Worm (Caenorhabditis elegans) whole organism, L4 larva: Measurements from ENCODE around the gene K02E11.10.
"Not testable (repeated sequence)": the region's sequence is repeated elsewhere in the genome, so short reads cannot be mapped to it uniquely, and the experiment has no call there.

Experiments
- D1046.2 ChIP-seq: fragments of 200-800 bp; sonication (Bioruptor generic); IDR thresholded peaks from 2 replicates; pipeline ENCODE4 v1.3.6; 2022; ENCODE audit warnings: missing genetic modification characterization, missing compliant biosample characterization
- F26F4.8 ChIP-seq: fragments of 200-800 bp; sonication (Bioruptor generic); conservative IDR thresholded peaks from 2 replicates; pipeline ENCODE4 v1.3.6; 2022; ENCODE audit warnings: missing genetic modification characterization, missing compliant biosample characterization
- F44E2.7 ChIP-seq: fragments of 200-800 bp; sonication (Bioruptor generic); IDR thresholded peaks from 2 replicates; pipeline ENCODE4 v2.1.2; 2022; ENCODE audit warnings: missing genetic modification characterization, missing compliant biosample characterization
- R02D3.7 ChIP-seq: fragments of 150-350 bp; sonication (generic microtip); optimal IDR thresholded peaks from 3 replicates; lab custom pipeline; 2014; ENCODE audit warnings: missing biosample characterization, missing genetic modification characterization
- T26A8.4 ChIP-seq: fragments of 200-800 bp; sonication (Bioruptor generic); IDR thresholded peaks from 2 replicates; pipeline ENCODE4 v1.3.6; 2022; ENCODE audit warnings: missing genetic modification characterization, missing compliant biosample characterization
- Y105C5A.15 ChIP-seq: fragments of 200-800 bp; sonication (Bioruptor generic); IDR thresholded peaks from 2 replicates; pipeline ENCODE4 v1.3.6; 2022; ENCODE audit warnings: missing genetic modification characterization, missing compliant biosample characterization
- Y48G9A.11 ChIP-seq: fragments of 200-800 bp; sonication (Bioruptor generic); IDR thresholded peaks from 2 replicates; pipeline ENCODE4 v1.3.6; 2022; ENCODE audit warnings: missing genetic modification reagents, missing genetic modification characterization, missing compliant biosample characterization
- arid-1 ChIP-seq: fragments of 200-800 bp; sonication (Bioruptor generic); conservative IDR thresholded peaks from 2 replicates; pipeline ENCODE4 v1.3.6; 2022; ENCODE audit warnings: missing genetic modification reagents, missing genetic modification characterization, missing compliant biosample characterization
- attf-4 ChIP-seq: sonication (generic microtip); optimal IDR thresholded peaks from 3 replicates; lab custom pipeline; 2017; ENCODE audit warnings: missing biosample characterization, missing genetic modification characterization
- ceh-20 ChIP-seq: fragments of 200-800 bp; sonication (Bioruptor generic); IDR thresholded peaks from 2 replicates; pipeline ENCODE4 v1.3.6; 2022; ENCODE audit warnings: missing genetic modification reagents, missing genetic modification characterization, missing compliant biosample characterization
- ceh-44 ChIP-seq: fragments of 200-800 bp; sonication (Bioruptor generic); IDR thresholded peaks from 2 replicates; pipeline ENCODE4 v1.3.6; 2022; ENCODE audit warnings: missing genetic modification reagents, missing genetic modification characterization, missing compliant biosample characterization
- ctbp-1 ChIP-seq: fragments of 200-800 bp; sonication (Bioruptor generic); IDR thresholded peaks from 2 replicates; pipeline ENCODE4 v1.3.6; 2022; ENCODE audit warnings: missing genetic modification reagents, missing genetic modification characterization, missing compliant biosample characterization
- daf-8 ChIP-seq: fragments of 200-800 bp; sonication (Bioruptor generic); IDR thresholded peaks from 2 replicates; pipeline ENCODE4 v1.3.6; 2022; ENCODE audit warnings: missing genetic modification characterization, missing compliant biosample characterization
- dmd-6 ChIP-seq: fragments of 200-800 bp; sonication (Bioruptor generic); IDR thresholded peaks from 2 replicates; pipeline ENCODE4 v1.3.6; 2022; ENCODE audit warnings: missing genetic modification reagents, missing genetic modification characterization, missing compliant biosample characterization
- dmd-8 ChIP-seq: fragments of 200-800 bp; sonication (Bioruptor generic); IDR thresholded peaks from 2 replicates; pipeline ENCODE4 v1.3.6; 2022; ENCODE audit warnings: missing genetic modification characterization, missing compliant biosample characterization
- egl-43 ChIP-seq: fragments of 200-800 bp; sonication (Bioruptor generic); IDR thresholded peaks from 2 replicates; pipeline ENCODE4 v1.3.6; 2022; ENCODE audit warnings: missing genetic modification reagents, missing genetic modification characterization, missing compliant biosample characterization
- fos-1 ChIP-seq: fragments of 150-350 bp; optimal IDR thresholded peaks from 2 replicates; lab custom pipeline; 2014; ENCODE audit warnings: missing biosample characterization, missing genetic modification characterization
- gei-8 ChIP-seq: fragments of 200-800 bp; sonication (Bioruptor generic); optimal IDR thresholded peaks from 2 replicates; lab custom pipeline; 2018; ENCODE audit warnings: mild to moderate bottlenecking, missing genetic modification characterization, missing compliant biosample characterization
- hmg-1.1 ChIP-seq: fragments of 200-800 bp; sonication (Bioruptor generic); IDR thresholded peaks from 2 replicates; pipeline ENCODE4 v1.3.6; 2022; ENCODE audit warnings: missing genetic modification reagents, missing genetic modification characterization, missing compliant biosample characterization
- lim-7 ChIP-seq: fragments of 200-800 bp; sonication (Bioruptor generic); IDR thresholded peaks from 2 replicates; pipeline ENCODE4 v1.3.6; 2022; ENCODE audit warnings: missing genetic modification characterization, missing compliant biosample characterization
- lin-13 ChIP-seq: fragments of 150-350 bp; optimal IDR thresholded peaks from 2 replicates; lab custom pipeline; 2014; ENCODE audit warnings: missing biosample characterization, missing genetic modification reagents, missing genetic modification characterization
- lin-15B ChIP-seq: fragments of 150-350 bp; sonication (generic microtip); optimal IDR thresholded peaks from 3 replicates; lab custom pipeline; 2014; ENCODE audit warnings: missing biosample characterization, missing genetic modification characterization
- lin-38 ChIP-seq: fragments of 200-800 bp; sonication (Bioruptor generic); IDR thresholded peaks from 2 replicates; pipeline ENCODE4 v1.3.6; 2022; ENCODE audit warnings: missing genetic modification reagents, missing genetic modification characterization, missing compliant biosample characterization
- lsy-2 ChIP-seq, 2 experiments: fragments of 150-350 bp in 1 of 2; sonication (generic microtip) in 1 of 2; optimal IDR thresholded peaks; 2 replicates each; lab custom pipeline; 2014 to 2017; ENCODE audit warnings: missing biosample characterization in 2 of 2, missing genetic modification characterization in 2 of 2
- madf-5 ChIP-seq, 2 experiments: fragments of 200-800 bp; sonication (Bioruptor generic); IDR thresholded peaks; 2 replicates each; pipeline ENCODE4 v1.3.6; 2022; ENCODE audit warnings: missing compliant biosample characterization in 2 of 2, missing genetic modification characterization in 2 of 2
- madf-9 ChIP-seq: fragments of 200-800 bp; sonication (Bioruptor generic); conservative IDR thresholded peaks from 2 replicates; pipeline ENCODE4 v1.3.6; 2022; ENCODE audit warnings: missing genetic modification reagents, missing genetic modification characterization, missing compliant biosample characterization
- mdt-29 ChIP-seq: fragments of 200-800 bp; sonication (Bioruptor generic); IDR thresholded peaks from 2 replicates; pipeline ENCODE4 v1.3.6; 2022; ENCODE audit warnings: missing genetic modification reagents, missing genetic modification characterization, missing compliant biosample characterization
- mxl-2 ChIP-seq: fragments of 200-800 bp; sonication (Bioruptor generic); conservative IDR thresholded peaks from 2 replicates; pipeline ENCODE4 v1.3.6; 2022; ENCODE audit warnings: missing genetic modification reagents, missing genetic modification characterization, missing compliant biosample characterization
- nhr-41 ChIP-seq: fragments of 200-800 bp; sonication (Bioruptor generic); IDR thresholded peaks from 2 replicates; pipeline ENCODE4 v1.3.6; 2022; ENCODE audit warnings: missing genetic modification reagents, missing genetic modification characterization, missing compliant biosample characterization
- nhr-42 ChIP-seq: fragments of 200-800 bp; sonication (Bioruptor generic); IDR thresholded peaks from 2 replicates; pipeline ENCODE4 v1.3.6; 2022; ENCODE audit warnings: missing genetic modification characterization, missing compliant biosample characterization
- pha-4 ChIP-seq, 2 experiments: fragments of 150-350 bp in 1 of 2; fragments of 200-800 bp in 1 of 2; sonication (Bioruptor generic) in 1 of 2; IDR thresholded peaks in 1 of 2; optimal IDR thresholded peaks in 1 of 2; 2 replicates each; pipeline versions ENCODE4 v1.3.6 to Lab custom; 2014 to 2022; ENCODE audit warnings: missing genetic modification characterization in 2 of 2, missing genetic modification reagents in 2 of 2, missing biosample characterization in 1 of 2, missing compliant biosample characterization in 1 of 2
- php-3 ChIP-seq: fragments of 200-800 bp; sonication (Bioruptor generic); IDR thresholded peaks from 2 replicates; pipeline ENCODE4 v1.3.6; 2022; ENCODE audit warnings: missing genetic modification reagents, missing genetic modification characterization, missing compliant biosample characterization
- rbr-2 ChIP-seq: sonication (generic microtip); optimal IDR thresholded peaks from 2 replicates; lab custom pipeline; 2016; ENCODE audit warnings: missing genotype, missing genetic modification characterization, missing compliant biosample characterization
- saeg-2 ChIP-seq: fragments of 200-800 bp; sonication (Bioruptor generic); IDR thresholded peaks from 2 replicates; pipeline ENCODE4 v1.3.6; 2022; ENCODE audit warnings: missing genetic modification reagents, missing genetic modification characterization, missing compliant biosample characterization
- set-16 ChIP-seq: fragments of 200-800 bp; sonication (Bioruptor generic); IDR thresholded peaks from 2 replicates; pipeline ENCODE4 v1.3.6; 2022; ENCODE audit warnings: missing genetic modification reagents, missing genetic modification characterization, missing compliant biosample characterization
- snpc-1.2 ChIP-seq: fragments of 200-800 bp; sonication (Bioruptor generic); IDR thresholded peaks from 2 replicates; pipeline ENCODE4 v1.3.6; 2022; ENCODE audit warnings: missing genetic modification reagents, missing genetic modification characterization, missing compliant biosample characterization
- tag-97 ChIP-seq: fragments of 200-800 bp; sonication (Bioruptor generic); IDR thresholded peaks from 2 replicates; pipeline ENCODE4 v1.3.6; 2022; ENCODE audit warnings: missing genetic modification characterization, missing compliant biosample characterization
- tra-1 ChIP-seq: fragments of 200-800 bp; sonication (Bioruptor generic); IDR thresholded peaks from 2 replicates; pipeline ENCODE4 v1.3.6; 2022; ENCODE audit warnings: missing genetic modification reagents, missing genetic modification characterization, missing compliant biosample characterization
- unc-62 ChIP-seq, 3 experiments: fragments of 150-350 bp in 1 of 3; sonication (generic microtip); optimal IDR thresholded peaks in 2 of 3; peaks in 1 of 3; 1 replicate in 1 of 3; 2 replicates in 2 of 3; lab custom pipeline; 2014 to 2017; ENCODE audit warnings: missing biosample characterization in 3 of 3, missing genetic modification characterization in 3 of 3, missing genetic modification reagents in 3 of 3, missing genotype in 1 of 3
- vab-7 ChIP-seq: fragments of 200-800 bp; sonication (Bioruptor generic); IDR thresholded peaks from 2 replicates; pipeline ENCODE4 v1.3.6; 2022; ENCODE audit warnings: missing genetic modification reagents, missing genetic modification characterization, missing compliant biosample characterization

The K02E11.10 gene

DNA sequence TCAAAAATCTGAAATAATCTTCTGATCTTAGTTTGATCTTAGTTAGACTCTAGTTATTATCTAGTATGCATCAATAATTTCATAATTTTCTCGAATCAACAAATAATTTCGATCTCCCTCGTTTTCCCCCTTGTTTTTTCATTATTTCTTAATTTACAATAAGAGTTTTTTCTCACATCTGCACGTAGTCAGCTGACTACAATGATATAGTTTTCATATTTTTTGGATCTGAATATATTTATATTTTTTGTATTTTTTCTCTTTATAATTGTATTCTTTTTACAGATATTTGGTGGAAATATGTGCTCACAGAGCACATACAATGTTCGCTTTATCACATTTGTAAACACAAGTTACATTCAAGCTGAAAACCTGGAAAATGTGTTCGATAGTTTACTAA, 3.0 kb upstream of the K02E11.10 start, which contains the start of gene sre-7:
TSS of gene sre-7 (plus strand) at position 301 of the 400 bp plus-strand sequence.
- no peak for TF ChIP-seq set-16 (GFP tag; lab: Robert Waterston, UW)
- no peak for TF ChIP-seq lim-7 (GFP tag; lab: Robert Waterston, UW)
- TF ChIP-seq unc-62 (GFP tag; optimal IDR thresholded peaks at IDR 0.05 in 1 of 2; lab: Kevin White, UChicago): no peak
- no peak for TF ChIP-seq unc-62 (tag; optimal IDR thresholded peaks at IDR 0.05; lab: Kevin White, UChicago)
- no peak for TF ChIP-seq lin-38
- TF ChIP-seq tra-1 (GFP tag; lab: Robert Waterston, UW): no peak
- TF ChIP-seq lin-15B (tag; lab: Kevin White, UChicago): no peak
- no peak for TF ChIP-seq attf-4 (tag; lab: Kevin White, UChicago)
- no peak for TF ChIP-seq dmd-8 (GFP tag; lab: Robert Waterston, UW)
- TF ChIP-seq lin-13 (GFP tag; lab: Kevin White, UChicago): no peak
- no peak for TF ChIP-seq daf-8 (GFP tag; lab: Robert Waterston, UW)
- no peak for TF ChIP-seq lsy-2 (tag; optimal IDR thresholded peaks at IDR 0.05; lab: Kevin White, UChicago)
- no peak for TF ChIP-seq F44E2.7 (GFP tag; lab: Robert Waterston, UW)
- TF ChIP-seq fos-1 (tag; lab: Kevin White, UChicago): no peak
- no peak for TF ChIP-seq php-3 (GFP tag; lab: Robert Waterston, UW)
- TF ChIP-seq tag-97: no peak
- no peak for TF ChIP-seq rbr-2 (tag; lab: Kevin White, UChicago)
- no peak for TF ChIP-seq R02D3.7 (tag; lab: Kevin White, UChicago)
- TF ChIP-seq mdt-29 (GFP tag; lab: Robert Waterston, UW): no peak
- TF ChIP-seq gei-8 (GFP tag; lab: Kevin White, UChicago): no peak
- no peak for TF ChIP-seq T26A8.4 (GFP tag; lab: Robert Waterston, UW)

DNA sequence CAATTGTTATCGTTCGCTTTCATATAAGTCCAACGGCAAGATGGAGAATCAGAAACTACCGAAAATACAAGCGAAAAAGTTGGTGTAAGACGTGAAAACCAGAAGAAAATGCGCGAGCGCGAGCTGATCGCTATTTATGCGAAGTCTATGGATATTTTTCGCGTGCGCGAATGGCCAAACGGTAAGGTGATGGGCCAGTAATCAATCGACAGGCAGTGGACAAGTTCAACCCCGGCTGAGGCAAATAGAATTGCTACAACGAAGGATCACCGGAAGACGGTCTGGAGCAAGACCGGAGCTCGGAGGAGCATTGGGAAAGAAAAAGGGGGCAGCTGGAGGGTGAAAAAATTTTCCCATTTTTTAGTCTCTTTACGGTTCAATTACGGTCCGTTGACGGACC, 3.5 kb downstream of the K02E11.10 start:
- TF ChIP-seq set-16 (GFP tag; lab: Robert Waterston, UW) (peak; percentile 56), egl-43 (peak; percentile 93), nhr-42 (GFP tag; lab: Robert Waterston, UW) (0 out of 2 replicates have a peak, but pooled peaks have one; percentile 65), php-3 (GFP tag; lab: Robert Waterston, UW) (peak; percentile 53; the same call in 1 of the 2 replicates), lin-38 (peak; percentile 82), lim-7 (GFP tag; lab: Robert Waterston, UW) (peak; percentile 89), saeg-2 (GFP tag; lab: Robert Waterston, UW) (0 out of 2 replicates have a peak, but pooled peaks have one; percentile 46), dmd-8 (GFP tag; lab: Robert Waterston, UW) (peak; percentile 78), dmd-6 (GFP tag; lab: Robert Waterston, UW) (0 out of 2 replicates have a peak, but pooled peaks have one; percentile 35), ctbp-1 (GFP tag; lab: Robert Waterston, UW) (peak; percentile 78), madf-9 (GFP tag; lab: Robert Waterston, UW) (peak; percentile 59; the same call in 1 of the 2 replicates), F44E2.7 (GFP tag; lab: Robert Waterston, UW) (peak; percentile 59; the same call in 1 of the 2 replicates), Y48G9A.11 (peak; percentile 81), tra-1 (GFP tag; lab: Robert Waterston, UW) (peak; percentile 49; the same call in 1 of the 2 replicates), ceh-44 (GFP tag; lab: Robert Waterston, UW) (peak; percentile 64; the same call in 1 of the 2 replicates), mdt-29 (GFP tag; lab: Robert Waterston, UW) (peak; percentile 56; the same call in 1 of the 2 replicates), T26A8.4 (GFP tag; lab: Robert Waterston, UW) (peak; percentile 52; the same call in 1 of the 2 replicates), hmg-1.1 (GFP tag; lab: Robert Waterston, UW) (peak; percentile 24; the same call in 1 of the 2 replicates), daf-8 (GFP tag; lab: Robert Waterston, UW) (0 out of 2 replicates have a peak, but pooled peaks have one; percentile 33), vab-7 (GFP tag; lab: Robert Waterston, UW) (peak; percentile 64), Y105C5A.15 (GFP tag; lab: Robert Waterston, UW) (0 out of 2 replicates have a peak, but pooled peaks have one; percentile 47), ceh-20 (GFP tag; lab: Robert Waterston, UW) (0 out of 2 replicates have a peak, but pooled peaks have one; percentile 28), mxl-2 (GFP tag; lab: Robert Waterston, UW) (0 out of 2 replicates have a peak, but pooled peaks have one; percentile 40), F26F4.8 (GFP tag; lab: Robert Waterston, UW) (peak; percentile 92), D1046.2 (peak; percentile 86; the same call in 1 of the 2 replicates), snpc-1.2 (GFP tag; lab: Robert Waterston, UW) (peak; percentile 84), arid-1 (peak; percentile 72), pha-4 (GFP tag; IDR thresholded peaks at IDR 0.05; lab: Robert Waterston, UW) (peak; percentile 75), madf-5 (GFP tag; IDR thresholded peaks at IDR 0.05; lab: Robert Waterston, UW) (peak; percentile 33 to 77; a peak in 2 of 4 replicates), nhr-41 (peak; percentile 26; the same call in 1 of the 2 replicates)
- not testable (repeated sequence) for TF ChIP-seq pha-4 (tag; optimal IDR thresholded peaks at IDR 0.05; lab: Kevin White, UChicago)
